Fruit fly (Drosophila melanogaster): ENCODE results near the gene IFT43.

DNA sequence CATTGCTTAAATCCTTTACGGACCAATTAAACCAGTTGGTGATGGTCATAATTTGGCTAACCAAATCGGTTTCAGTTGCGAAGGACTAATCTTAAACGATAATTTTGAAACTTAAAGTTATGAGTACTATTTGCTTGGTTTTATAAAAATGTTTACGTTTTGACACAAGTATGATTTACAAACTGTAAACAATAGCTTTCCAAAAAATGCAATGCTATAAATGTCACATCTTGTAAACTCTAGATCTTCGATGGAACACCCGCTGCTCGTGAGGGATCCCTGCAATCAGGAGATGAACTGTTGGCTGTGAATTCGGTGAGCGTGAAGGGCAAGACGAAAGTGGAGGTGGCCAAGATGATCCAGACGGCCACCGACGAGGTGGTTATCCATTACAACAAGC, 2.4 kb upstream of the IFT43 start, which contains the start of gene CG5781:
- TF ChIP-seq ttk (optimal IDR thresholded peaks at IDR 0.05) (no peak), psq (optimal IDR thresholded peaks at IDR 0.05) (no peak), insv (optimal IDR thresholded peaks at IDR 0.05) (no peak), Sin3A (optimal IDR thresholded peaks at IDR 0.05) (no peak), h (optimal IDR thresholded peaks at IDR 0.05) (no peak)
